Worm (Caenorhabditis elegans) whole organism, L4 larva: ENCODE results near the gene C17B7.10.
A peak's percentile ranks its signal among the peaks of the same experiment; 100 is the strongest.

Experiments used
- D1046.2 ChIP-seq: fragments of 200-800 bp; sonication (Bioruptor generic); IDR thresholded peaks from 2 replicates; pipeline ENCODE4 v1.3.6; 2022; ENCODE audit warnings: missing genetic modification characterization, missing compliant biosample characterization
- F10B5.3 ChIP-seq: sonication (generic microtip); optimal IDR thresholded peaks from 2 replicates; lab custom pipeline; 2016; ENCODE audit warnings: mild to moderate bottlenecking, missing genetic modification characterization, missing compliant biosample characterization
- F26F4.8 ChIP-seq: fragments of 200-800 bp; sonication (Bioruptor generic); conservative IDR thresholded peaks from 2 replicates; pipeline ENCODE4 v1.3.6; 2022; ENCODE audit warnings: missing genetic modification characterization, missing compliant biosample characterization
- F44E2.7 ChIP-seq: fragments of 200-800 bp; sonication (Bioruptor generic); IDR thresholded peaks from 2 replicates; pipeline ENCODE4 v2.1.2; 2022; ENCODE audit warnings: missing genetic modification characterization, missing compliant biosample characterization
- F49E8.2 ChIP-seq: sonication (generic microtip); optimal IDR thresholded peaks from 2 replicates; lab custom pipeline; 2016; ENCODE audit warnings: missing compliant biosample characterization, mild to moderate bottlenecking, missing genetic modification characterization, borderline replicate concordance
- R02D3.7 ChIP-seq: fragments of 150-350 bp; sonication (generic microtip); optimal IDR thresholded peaks from 3 replicates; lab custom pipeline; 2014; ENCODE audit warnings: missing biosample characterization, missing genetic modification characterization
- T26A8.4 ChIP-seq: fragments of 200-800 bp; sonication (Bioruptor generic); IDR thresholded peaks from 2 replicates; pipeline ENCODE4 v1.3.6; 2022; ENCODE audit warnings: missing genetic modification characterization, missing compliant biosample characterization
- Y5F2A.4 ChIP-seq: fragments of 200-800 bp; sonication (Bioruptor generic); optimal IDR thresholded peaks from 2 replicates; lab custom pipeline; 2018; ENCODE audit warnings: mild to moderate bottlenecking, missing genetic modification characterization, missing compliant biosample characterization
- Y75B8A.6 ChIP-seq: fragments of 200-800 bp; sonication (Bioruptor generic); IDR thresholded peaks from 2 replicates; pipeline ENCODE4 v1.3.6; 2022; ENCODE audit warnings: missing genetic modification reagents, missing genetic modification characterization, missing compliant biosample characterization
- ZK337.2 ChIP-seq: fragments of 200-800 bp; sonication (Bioruptor generic); IDR thresholded peaks from 2 replicates; pipeline ENCODE4 v1.3.6; 2022; ENCODE audit warnings: missing genetic modification reagents, missing genetic modification characterization, missing compliant biosample characterization
- aha-1 ChIP-seq: fragments of 150-350 bp; peaks from one replicate; lab custom pipeline; 2014; ENCODE audit warnings: missing biosample characterization, missing genetic modification characterization
- aly-2 ChIP-seq: sonication (generic microtip); optimal IDR thresholded peaks from 2 replicates; lab custom pipeline; 2018; ENCODE audit warnings: missing biosample characterization, missing genetic modification characterization
- ama-1 ChIP-seq: fragments of 150-350 bp; optimal IDR thresholded peaks from 2 replicates; lab custom pipeline; 2014; ENCODE audit warnings: inconsistent platforms, mixed read lengths
- arid-1 ChIP-seq: fragments of 200-800 bp; sonication (Bioruptor generic); conservative IDR thresholded peaks from 2 replicates; pipeline ENCODE4 v1.3.6; 2022; ENCODE audit warnings: missing genetic modification reagents, missing genetic modification characterization, missing compliant biosample characterization
- attf-4 ChIP-seq: sonication (generic microtip); optimal IDR thresholded peaks from 3 replicates; lab custom pipeline; 2017; ENCODE audit warnings: missing biosample characterization, missing genetic modification characterization
- ceh-20 ChIP-seq: fragments of 200-800 bp; sonication (Bioruptor generic); IDR thresholded peaks from 2 replicates; pipeline ENCODE4 v1.3.6; 2022; ENCODE audit warnings: missing genetic modification reagents, missing genetic modification characterization, missing compliant biosample characterization
- ceh-28 ChIP-seq: fragments of 150-350 bp; optimal IDR thresholded peaks from 2 replicates; lab custom pipeline; 2014; ENCODE audit warnings: missing biosample characterization, missing genetic modification reagents, missing genetic modification characterization
- ceh-82 ChIP-seq: sonication (generic microtip); optimal IDR thresholded peaks from 2 replicates; lab custom pipeline; 2017; ENCODE audit warnings: missing biosample characterization, missing genetic modification characterization
- daf-12 ChIP-seq: fragments of 150-350 bp; optimal IDR thresholded peaks from 2 replicates; lab custom pipeline; 2014; ENCODE audit warnings: missing biosample characterization, missing genetic modification reagents, missing genetic modification characterization
- daf-19 ChIP-seq: fragments of 200-800 bp; sonication (Bioruptor generic); conservative IDR thresholded peaks from 2 replicates; pipeline ENCODE4 v1.3.6; 2022; ENCODE audit warnings: missing genetic modification characterization, missing compliant biosample characterization
- daf-8 ChIP-seq: fragments of 200-800 bp; sonication (Bioruptor generic); IDR thresholded peaks from 2 replicates; pipeline ENCODE4 v1.3.6; 2022; ENCODE audit warnings: missing genetic modification characterization, missing compliant biosample characterization
- dpl-1 ChIP-seq: fragments of 150-350 bp; optimal IDR thresholded peaks from 2 replicates; lab custom pipeline; 2014; ENCODE audit warnings: missing biosample characterization, missing genetic modification reagents, missing genetic modification characterization
- fos-1 ChIP-seq: fragments of 150-350 bp; optimal IDR thresholded peaks from 2 replicates; lab custom pipeline; 2014; ENCODE audit warnings: missing biosample characterization, missing genetic modification characterization
- gei-8 ChIP-seq: fragments of 200-800 bp; sonication (Bioruptor generic); optimal IDR thresholded peaks from 2 replicates; lab custom pipeline; 2018; ENCODE audit warnings: mild to moderate bottlenecking, missing genetic modification characterization, missing compliant biosample characterization
- hlh-11 ChIP-seq: fragments of 200-800 bp; sonication (Bioruptor generic); optimal IDR thresholded peaks from 2 replicates; lab custom pipeline; 2018; ENCODE audit warnings: mild to moderate bottlenecking, missing genetic modification characterization, missing compliant biosample characterization
- hlh-30 ChIP-seq: sonication (generic microtip); optimal IDR thresholded peaks from 2 replicates; lab custom pipeline; 2017; ENCODE audit warnings: antibody characterized with exemption, mild to moderate bottlenecking, missing genetic modification characterization, missing compliant biosample characterization; ENCODE audit not compliant: insufficient read depth
- hmg-1.1 ChIP-seq: fragments of 200-800 bp; sonication (Bioruptor generic); IDR thresholded peaks from 2 replicates; pipeline ENCODE4 v1.3.6; 2022; ENCODE audit warnings: missing genetic modification reagents, missing genetic modification characterization, missing compliant biosample characterization
- jun-1 ChIP-seq: fragments of 150-350 bp; optimal IDR thresholded peaks from 2 replicates; lab custom pipeline; 2014; ENCODE audit warnings: missing biosample characterization, missing genetic modification reagents, missing genetic modification characterization
- lim-7 ChIP-seq: fragments of 200-800 bp; sonication (Bioruptor generic); IDR thresholded peaks from 2 replicates; pipeline ENCODE4 v1.3.6; 2022; ENCODE audit warnings: missing genetic modification characterization, missing compliant biosample characterization
- lin-38 ChIP-seq: fragments of 200-800 bp; sonication (Bioruptor generic); IDR thresholded peaks from 2 replicates; pipeline ENCODE4 v1.3.6; 2022; ENCODE audit warnings: missing genetic modification reagents, missing genetic modification characterization, missing compliant biosample characterization
- lir-3 ChIP-seq: sonication (generic microtip); optimal IDR thresholded peaks from 2 replicates; lab custom pipeline; 2016; ENCODE audit warnings: mild to moderate bottlenecking, missing genetic modification characterization, missing compliant biosample characterization
- lsy-2 ChIP-seq, 2 experiments: fragments of 150-350 bp in 1 of 2; sonication (generic microtip) in 1 of 2; optimal IDR thresholded peaks; 2 replicates each; lab custom pipeline; 2014 to 2017; ENCODE audit warnings: missing biosample characterization in 2 of 2, missing genetic modification characterization in 2 of 2
- madf-5 ChIP-seq, 2 experiments: fragments of 200-800 bp; sonication (Bioruptor generic); IDR thresholded peaks; 2 replicates each; pipeline ENCODE4 v1.3.6; 2022; ENCODE audit warnings: missing compliant biosample characterization in 2 of 2, missing genetic modification characterization in 2 of 2
- madf-9 ChIP-seq: fragments of 200-800 bp; sonication (Bioruptor generic); conservative IDR thresholded peaks from 2 replicates; pipeline ENCODE4 v1.3.6; 2022; ENCODE audit warnings: missing genetic modification reagents, missing genetic modification characterization, missing compliant biosample characterization
- mdt-29 ChIP-seq: fragments of 200-800 bp; sonication (Bioruptor generic); IDR thresholded peaks from 2 replicates; pipeline ENCODE4 v1.3.6; 2022; ENCODE audit warnings: missing genetic modification reagents, missing genetic modification characterization, missing compliant biosample characterization
- mep-1 ChIP-seq: fragments of 150-350 bp; sonication (generic microtip); optimal IDR thresholded peaks from 3 replicates; lab custom pipeline; 2014; ENCODE audit warnings: missing biosample characterization, missing genetic modification characterization
- mes-2 ChIP-seq: sonication (generic microtip); optimal IDR thresholded peaks from 2 replicates; lab custom pipeline; 2016; ENCODE audit warnings: missing genotype, mild to moderate bottlenecking, missing genetic modification characterization, missing compliant biosample characterization; ENCODE audit not compliant: poor library complexity, severe bottlenecking
- nhr-10 ChIP-seq: fragments of 150-350 bp; optimal IDR thresholded peaks from 2 replicates; lab custom pipeline; 2014; ENCODE audit warnings: missing biosample characterization, missing genetic modification characterization
- nhr-25 ChIP-seq: sonication (generic microtip); optimal IDR thresholded peaks from 2 replicates; lab custom pipeline; 2017; ENCODE audit warnings: missing genetic modification characterization, mild to moderate bottlenecking, missing compliant biosample characterization, antibody characterized with exemption, moderate library complexity, borderline replicate concordance; ENCODE audit not compliant: insufficient read depth
- nhr-48 ChIP-seq: sonication (generic microtip); optimal IDR thresholded peaks from 2 replicates; lab custom pipeline; 2016; ENCODE audit warnings: mild to moderate bottlenecking, missing genetic modification characterization, missing compliant biosample characterization
- nhr-6 ChIP-seq: fragments of 150-350 bp; optimal IDR thresholded peaks from 2 replicates; lab custom pipeline; 2014; ENCODE audit warnings: missing biosample characterization, missing genetic modification characterization
- nhr-77 ChIP-seq: fragments of 150-350 bp; optimal IDR thresholded peaks from 2 replicates; lab custom pipeline; 2014; ENCODE audit warnings: missing biosample characterization, missing genetic modification characterization
- saeg-2 ChIP-seq: fragments of 200-800 bp; sonication (Bioruptor generic); IDR thresholded peaks from 2 replicates; pipeline ENCODE4 v1.3.6; 2022; ENCODE audit warnings: missing genetic modification reagents, missing genetic modification characterization, missing compliant biosample characterization
- spr-1 ChIP-seq: sonication (generic microtip); optimal IDR thresholded peaks from 2 replicates; lab custom pipeline; 2016; ENCODE audit warnings: mild to moderate bottlenecking, missing genetic modification characterization, missing compliant biosample characterization
- spr-3 ChIP-seq: fragments of 200-800 bp; sonication (Bioruptor generic); optimal IDR thresholded peaks from 2 replicates; lab custom pipeline; 2018; ENCODE audit warnings: mild to moderate bottlenecking, missing genetic modification characterization, missing compliant biosample characterization
- tag-97 ChIP-seq: fragments of 200-800 bp; sonication (Bioruptor generic); IDR thresholded peaks from 2 replicates; pipeline ENCODE4 v1.3.6; 2022; ENCODE audit warnings: missing genetic modification characterization, missing compliant biosample characterization
- unc-62 ChIP-seq, 3 experiments: fragments of 150-350 bp in 1 of 3; sonication (generic microtip); optimal IDR thresholded peaks in 2 of 3; peaks in 1 of 3; 1 replicate in 1 of 3; 2 replicates in 2 of 3; lab custom pipeline; 2014 to 2017; ENCODE audit warnings: missing biosample characterization in 3 of 3, missing genetic modification characterization in 3 of 3, missing genetic modification reagents in 3 of 3, missing genotype in 1 of 3
- zfp-3 ChIP-seq: fragments of 200-800 bp; sonication (Bioruptor generic); conservative IDR thresholded peaks from 2 replicates; pipeline ENCODE4 v1.3.6; 2022; ENCODE audit warnings: missing genetic modification reagents, missing genetic modification characterization, missing compliant biosample characterization
- zip-2 ChIP-seq: fragments of 150-350 bp; optimal IDR thresholded peaks from 2 replicates; lab custom pipeline; 2014; ENCODE audit warnings: missing biosample characterization, missing genetic modification characterization

C17B7.10 gene

DNA sequence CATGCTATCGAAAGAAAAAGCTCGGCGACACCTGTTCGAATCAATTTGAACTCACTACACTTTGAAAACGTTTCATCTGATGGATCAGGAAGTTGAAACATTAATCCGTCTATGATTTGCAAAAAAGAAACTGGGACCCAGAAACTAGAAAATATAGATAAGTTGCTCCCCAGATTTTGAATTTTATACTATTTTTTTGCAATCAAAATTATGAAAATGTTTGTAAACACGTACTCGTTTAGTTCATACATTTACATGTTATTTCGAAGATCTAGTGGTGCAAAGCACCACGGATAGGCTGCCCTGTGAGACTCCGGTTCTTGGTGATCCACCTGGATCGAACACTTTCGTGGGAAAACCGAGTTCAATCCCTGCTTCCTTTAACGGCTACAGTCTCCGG is at the start of gene C17B7.10:
Gene C17B7.10 (minus strand): TSS at position 101 of the 400 bp plus-strand sequence.
- TF ChIP-seq D1046.2 (GFP tag; lab: Robert Waterston, UW) = no peak
- no peak for TF ChIP-seq madf-9 (GFP tag; lab: Robert Waterston, UW)
- no peak for TF ChIP-seq spr-3 (GFP tag; lab: Kevin White, UChicago)
- TF ChIP-seq F26F4.8 (GFP tag; lab: Robert Waterston, UW) = no peak
- TF ChIP-seq mep-1 = no peak
- TF ChIP-seq aly-2 = no peak
- no peak for TF ChIP-seq T26A8.4
- no peak for TF ChIP-seq lir-3
- TF ChIP-seq daf-12 (tag; lab: Kevin White, UChicago) = no peak
- no peak for TF ChIP-seq daf-19 (GFP tag; lab: Robert Waterston, UW)
- no peak for TF ChIP-seq hlh-30 (tag; lab: Kevin White, UChicago)
- TF ChIP-seq hlh-11 = no peak
- no peak for TF ChIP-seq daf-8 (GFP tag; lab: Robert Waterston, UW)
- no peak for TF ChIP-seq ceh-20 (GFP tag; lab: Robert Waterston, UW)
- no peak for TF ChIP-seq nhr-77 (tag; lab: Kevin White, UChicago)
- TF ChIP-seq attf-4 (tag; lab: Kevin White, UChicago) = no peak
- TF ChIP-seq Y75B8A.6 (GFP tag; lab: Robert Waterston, UW) = no peak
- no peak for TF ChIP-seq Y5F2A.4 (GFP tag; lab: Kevin White, UChicago)
- no peak for TF ChIP-seq fos-1
- TF ChIP-seq mdt-29 (GFP tag; lab: Robert Waterston, UW) = no peak

DNA sequence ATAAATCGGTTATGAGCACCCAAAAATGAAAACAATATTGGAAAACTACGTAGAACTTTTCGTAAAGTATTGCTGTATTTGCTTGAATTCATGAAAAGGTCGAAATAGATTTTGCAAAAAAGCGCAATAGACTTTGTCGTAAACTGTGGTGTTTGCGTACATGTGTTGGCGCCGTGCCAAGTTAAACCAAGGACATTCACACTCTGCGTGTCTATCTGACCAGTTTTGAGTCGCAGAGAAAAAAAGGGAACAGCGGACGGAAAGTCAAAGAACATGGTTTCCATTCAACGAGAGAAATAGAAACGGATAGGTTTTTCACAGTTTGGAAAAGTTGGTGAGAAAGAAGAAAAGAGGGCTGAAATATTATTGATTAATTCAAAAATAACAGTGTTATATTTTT is 49.2 kb upstream of the C17B7.10 start:
- TF ChIP-seq ceh-82 (tag; lab: Kevin White, UChicago) = no peak
- TF ChIP-seq lin-38 = no peak
- no peak for TF ChIP-seq ZK337.2 (GFP tag; lab: Robert Waterston, UW)
- TF ChIP-seq R02D3.7 = no peak
- TF ChIP-seq lsy-2 (tag; optimal IDR thresholded peaks at IDR 0.05; lab: Kevin White, UChicago) = peak; percentile 75 to 87
- TF ChIP-seq aha-1 (tag; lab: Kevin White, UChicago) = peak; percentile 95
- no peak for TF ChIP-seq F10B5.3
- TF ChIP-seq daf-12 (tag; lab: Kevin White, UChicago) = no peak
- no peak for TF ChIP-seq Y75B8A.6 (GFP tag; lab: Robert Waterston, UW)
- peak; percentile 91 for TF ChIP-seq nhr-25 (tag; lab: Kevin White, UChicago)
- TF ChIP-seq Y5F2A.4 (GFP tag; lab: Kevin White, UChicago) = no peak
- TF ChIP-seq unc-62 (GFP tag; optimal IDR thresholded peaks at IDR 0.05 in 1 of 2; lab: Kevin White, UChicago) = peak in 1 of 2 experiments; percentile 67
- TF ChIP-seq unc-62 (tag; optimal IDR thresholded peaks at IDR 0.05; lab: Kevin White, UChicago) = no peak
- no peak for TF ChIP-seq zfp-3 (GFP tag; lab: Robert Waterston, UW)
- peak; percentile 86 for TF ChIP-seq nhr-6
- 0 out of 2 replicates have a peak, but pooled peaks have one; percentile 30 for TF ChIP-seq madf-9 (GFP tag; lab: Robert Waterston, UW)
- TF ChIP-seq zip-2 = no peak
- no peak for TF ChIP-seq gei-8
- TF ChIP-seq saeg-2 = no peak
- TF ChIP-seq arid-1 = no peak
- TF ChIP-seq daf-19 (GFP tag; lab: Robert Waterston, UW) = no peak
- TF ChIP-seq lim-7 (GFP tag; lab: Robert Waterston, UW) = no peak
- TF ChIP-seq hmg-1.1 (GFP tag; lab: Robert Waterston, UW) = peak; percentile 78
- TF ChIP-seq jun-1 (tag; lab: Kevin White, UChicago) = peak; percentile 45
- peak; percentile 12 for TF ChIP-seq nhr-10 (tag; lab: Kevin White, UChicago)
- no peak for TF ChIP-seq spr-1
- TF ChIP-seq fos-1 = no peak
- no peak for TF ChIP-seq F44E2.7
- peak; percentile 49; the same call in 1 of the 2 replicates for TF ChIP-seq ceh-20 (GFP tag; lab: Robert Waterston, UW)
- TF ChIP-seq tag-97 (GFP tag; lab: Robert Waterston, UW) = no peak
- TF ChIP-seq ama-1 (lab: Kevin White, UChicago) = no peak
- TF ChIP-seq madf-5 (GFP tag; IDR thresholded peaks at IDR 0.05; lab: Robert Waterston, UW) = no peak
- TF ChIP-seq attf-4 (tag; lab: Kevin White, UChicago) = no peak
- TF ChIP-seq ceh-28 (tag; lab: Kevin White, UChicago) = no peak
- TF ChIP-seq nhr-48 (tag; lab: Kevin White, UChicago) = peak; percentile 96
- peak; percentile 75 for TF ChIP-seq mes-2 (tag; lab: Kevin White, UChicago)
- TF ChIP-seq dpl-1 (GFP tag; lab: Kevin White, UChicago) = peak; percentile 69
- TF ChIP-seq D1046.2 (GFP tag; lab: Robert Waterston, UW) = no peak
- TF ChIP-seq F49E8.2 (tag; lab: Kevin White, UChicago) = no peak
